Worm (Caenorhabditis elegans): Measurements from ENCODE around the gene gcp-2.2.

ce11 chrX:11507836-11508235 is 29.7 kb upstream of the gcp-2.2 start:
- TF ChIP-seq him-1 (tag; optimal IDR thresholded peaks at IDR 0.05), result no peak
- TF ChIP-seq dao-5 (tag; optimal IDR thresholded peaks at IDR 0.05), result no peak
- no peak for TF ChIP-seq W03F9.2 (tag; optimal IDR thresholded peaks at IDR 0.05)

All from whole organism, L4/young adult.